Worm (Caenorhabditis elegans): ENCODE data around the gene F56C3.1.

DNA sequence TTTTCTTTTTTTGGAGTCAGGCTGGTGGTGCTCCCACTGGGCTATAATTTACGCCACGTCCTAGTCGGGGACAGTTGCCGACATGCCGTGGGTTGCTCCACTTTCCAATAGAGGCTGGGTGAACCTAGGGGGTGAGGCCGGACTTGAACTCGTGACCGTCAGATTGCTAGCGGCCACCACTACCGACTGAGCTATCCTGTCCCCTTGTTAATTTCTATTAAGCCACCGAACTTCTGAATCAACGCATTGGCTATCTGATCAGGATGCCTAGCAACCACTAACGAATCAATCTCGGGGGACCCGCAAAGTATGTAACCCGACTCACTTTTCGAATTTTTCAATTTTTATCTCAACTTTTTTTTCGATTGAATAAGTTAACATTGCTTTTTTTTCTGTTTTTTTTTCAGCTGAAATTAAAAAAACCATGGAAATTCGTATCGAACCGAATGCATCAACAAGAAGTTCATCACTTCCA is at the start of gene F56C3.1:
- TF ChIP-seq ama-1 (optimal IDR thresholded peaks at IDR 0.05) (no peak), snpc-4 (tag; optimal IDR thresholded peaks at IDR 0.05) (no peak), egl-27 (tag; optimal IDR thresholded peaks at IDR 0.05) (no peak), dmd-4 (tag; optimal IDR thresholded peaks at IDR 0.05) (no peak), unc-39 (tag; optimal IDR thresholded peaks at IDR 0.05) (no peak), R02D3.7 (tag; optimal IDR thresholded peaks at IDR 0.05) (no peak), nhr-6 (tag; optimal IDR thresholded peaks at IDR 0.05) (no peak), ztf-4 (tag; optimal IDR thresholded peaks at IDR 0.05) (no peak), nhr-77 (tag; optimal IDR thresholded peaks at IDR 0.05) (no peak), ZK546.5 (tag; optimal IDR thresholded peaks at IDR 0.05) (no peak), crh-2 (tag; optimal IDR thresholded peaks at IDR 0.05) (no peak), skn-1 (tag; optimal IDR thresholded peaks at IDR 0.05) (no peak)
